Worm (Caenorhabditis elegans): ENCODE results near the gene cox-15.
A peak's percentile ranks its signal among the peaks of the same experiment; 100 is the strongest.

The cox-15 gene

ce11 chrII:11193523-11193922, 41.2 kb downstream of the cox-15 start:
- TF ChIP-seq gei-8 (GFP tag; optimal IDR thresholded peaks at IDR 0.05) = no peak
- peak in 1 of 2 experiments; percentile 52 for TF ChIP-seq unc-62 (GFP tag; optimal IDR thresholded peaks at IDR 0.05 in 1 of 2)
- no peak for TF ChIP-seq unc-62 (tag; optimal IDR thresholded peaks at IDR 0.05)
- no peak for TF ChIP-seq lin-38 (GFP tag; IDR thresholded peaks at IDR 0.05)
- peak; percentile 27 for TF ChIP-seq hlh-30 (tag; optimal IDR thresholded peaks at IDR 0.05; ENCODE audit: insufficient read depth)

- TF ChIP-seq pha-4 (GFP tag; IDR thresholded peaks at IDR 0.05) = no peak
- no peak for TF ChIP-seq pha-4 (tag; optimal IDR thresholded peaks at IDR 0.05)
- TF ChIP-seq madf-5 (GFP tag; IDR thresholded peaks at IDR 0.05) = no peak
- TF ChIP-seq ztf-7 (tag; optimal IDR thresholded peaks at IDR 0.05) = no peak
- TF ChIP-seq nhr-237 (tag; optimal IDR thresholded peaks at IDR 0.05) = no peak
- no peak for TF ChIP-seq mes-2 (tag; optimal IDR thresholded peaks at IDR 0.05; ENCODE audit: poor library complexity, severe bottlenecking)
- TF ChIP-seq ceh-20 (GFP tag; IDR thresholded peaks at IDR 0.05) = no peak
- TF ChIP-seq arid-1 (GFP tag; conservative IDR thresholded peaks at IDR 0.05) = no peak
- no peak for TF ChIP-seq dve-1 (tag; optimal IDR thresholded peaks at IDR 0.05; ENCODE audit: insufficient read depth)
- no peak for TF ChIP-seq hlh-30 (tag; optimal IDR thresholded peaks at IDR 0.05; ENCODE audit: insufficient read depth)
- no peak for TF ChIP-seq cey-2 (tag; optimal IDR thresholded peaks at IDR 0.05; ENCODE audit: borderline replicate concordance, insufficient read depth)
- no peak for TF ChIP-seq nhr-76 (tag; optimal IDR thresholded peaks at IDR 0.05)
- TF ChIP-seq lin-38 (GFP tag; IDR thresholded peaks at IDR 0.05) = no peak
- TF ChIP-seq R02D3.7 (tag; optimal IDR thresholded peaks at IDR 0.05) = no peak
- no peak for TF ChIP-seq ctbp-1 (GFP tag; IDR thresholded peaks at IDR 0.05)
- TF ChIP-seq nhr-10 (tag; optimal IDR thresholded peaks at IDR 0.05) = no peak
- TF ChIP-seq zfp-2 (tag; optimal IDR thresholded peaks at IDR 0.05) = no peak
- no peak for TF ChIP-seq tra-1 (GFP tag; IDR thresholded peaks at IDR 0.05)
- TF ChIP-seq lsy-2 (tag; optimal IDR thresholded peaks at IDR 0.05) = no peak
Observed at ce11 chrII:11192488-11192887, 42.3 kb downstream of the cox-15 start.

DNA sequence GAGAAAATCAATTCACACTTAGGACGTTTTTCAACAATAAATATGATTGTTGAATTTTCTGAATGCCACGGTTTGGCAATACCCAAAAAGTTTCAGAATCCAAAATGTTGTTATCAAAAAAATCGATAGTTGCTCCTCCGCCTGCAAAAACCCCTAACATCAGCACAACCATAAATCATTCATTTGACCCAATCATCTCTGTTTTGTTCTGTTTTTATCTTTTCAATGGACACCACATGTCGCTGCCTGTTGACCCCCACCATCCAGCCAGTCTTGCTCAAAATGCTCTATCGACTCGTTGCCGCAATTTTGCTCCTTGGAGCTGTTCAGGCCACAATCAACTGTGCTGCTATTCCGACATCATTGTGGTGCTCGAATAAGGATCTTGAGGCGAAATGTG, 46.7 kb downstream of the cox-15 start, which contains the start of gene F37H8.5:
TSS of gene F37H8.5 (plus strand) at position 181 of the 400 bp plus-strand sequence.
- peak in 1 of 2 experiments; percentile 28 for TF ChIP-seq daf-16 (GFP tag; optimal IDR thresholded peaks at IDR 0.05)
- no peak for TF ChIP-seq daf-16 (tag; optimal IDR thresholded peaks at IDR 0.05)
- no peak for TF ChIP-seq tag-97 (GFP tag; IDR thresholded peaks at IDR 0.05)
- no peak for TF ChIP-seq mes-2 (tag; optimal IDR thresholded peaks at IDR 0.05; ENCODE audit: poor library complexity, severe bottlenecking)
- TF ChIP-seq unc-62 (GFP tag; optimal IDR thresholded peaks at IDR 0.05 in 1 of 2) = peak in 1 of 2 experiments; percentile 92
- TF ChIP-seq unc-62 (tag; optimal IDR thresholded peaks at IDR 0.05) = no peak

- TF ChIP-seq aha-1 (tag) = peak; percentile 35
- TF ChIP-seq F37D6.2 (tag; optimal IDR thresholded peaks at IDR 0.05) = no peak
- no peak for TF ChIP-seq gei-8 (GFP tag; optimal IDR thresholded peaks at IDR 0.05)
- TF ChIP-seq ceh-62 (tag; optimal IDR thresholded peaks at IDR 0.05) = no peak
Observed at ce11 chrII:11185728-11186127, 49.0 kb downstream of the cox-15 start, which contains the start of gene sfxn-1.2. Gene sfxn-1.2, plus strand, starts transcription at chrII:11186028.

ce11 chrII:11184757-11185341, 49.9 kb downstream of the cox-15 start, which contains the start of gene lir-3:
Gene lir-3, minus strand, starts transcription at chrII:11184807.
- TF ChIP-seq nhr-77 (tag; optimal IDR thresholded peaks at IDR 0.05) (no peak), hmg-1.1 (GFP tag; IDR thresholded peaks at IDR 0.05) (peak; percentile 73), ceh-44 (GFP tag; IDR thresholded peaks at IDR 0.05) (no peak), nhr-41 (GFP tag; IDR thresholded peaks at IDR 0.05) (no peak), nhr-10 (tag; optimal IDR thresholded peaks at IDR 0.05) (no peak), F49E8.2 (tag; optimal IDR thresholded peaks at IDR 0.05; ENCODE audit: borderline replicate concordance) (no peak), gei-8 (GFP tag; optimal IDR thresholded peaks at IDR 0.05) (no peak), egl-27 (tag; optimal IDR thresholded peaks at IDR 0.05) (no peak), Y48G9A.11 (GFP tag; IDR thresholded peaks at IDR 0.05) (no peak), mxl-3 (GFP tag; optimal IDR thresholded peaks at IDR 0.05) (peak; percentile 51), aly-2 (tag; optimal IDR thresholded peaks at IDR 0.05) (no peak), sdz-12 (GFP tag; optimal IDR thresholded peaks at IDR 0.05) (no peak), zip-11 (GFP tag; IDR thresholded peaks at IDR 0.05) (no peak), unc-130 (GFP tag; optimal IDR thresholded peaks at IDR 0.05) (no peak), daf-8 (GFP tag; IDR thresholded peaks at IDR 0.05) (no peak), ceh-28 (tag; optimal IDR thresholded peaks at IDR 0.05) (no peak), ceh-62 (tag; optimal IDR thresholded peaks at IDR 0.05) (no peak), nhr-102 (tag; optimal IDR thresholded peaks at IDR 0.05) (no peak), zfp-2 (tag; optimal IDR thresholded peaks at IDR 0.05) (no peak), Y5F2A.4 (GFP tag; optimal IDR thresholded peaks at IDR 0.05) (no peak)

All from whole organism, L4 larva.